Worm (Caenorhabditis elegans): ENCODE results near the gene C36C9.4.

- TF ChIP-seq mls-2 (tag; optimal IDR thresholded peaks at IDR 0.05), result no peak
- TF ChIP-seq snpc-4 (tag; optimal IDR thresholded peaks at IDR 0.05), result no peak
- TF ChIP-seq lsy-2 (tag; optimal IDR thresholded peaks at IDR 0.05), result no peak
- no peak for TF ChIP-seq nhr-12 (tag; optimal IDR thresholded peaks at IDR 0.05)
- no peak for TF ChIP-seq ceh-43 (GFP tag; optimal IDR thresholded peaks at IDR 0.05)
- no peak for TF ChIP-seq nhr-237 (tag; optimal IDR thresholded peaks at IDR 0.05)
- TF ChIP-seq ztf-11 (tag; optimal IDR thresholded peaks at IDR 0.05), result no peak
- no peak for TF ChIP-seq mep-1 (tag; optimal IDR thresholded peaks at IDR 0.05)
- no peak for TF ChIP-seq unc-62 (GFP tag; optimal IDR thresholded peaks at IDR 0.05)
- no peak for TF ChIP-seq sptf-1 (tag; optimal IDR thresholded peaks at IDR 0.05)
- no peak for TF ChIP-seq nhr-76 (tag; optimal IDR thresholded peaks at IDR 0.05)
- no peak for TF ChIP-seq pha-4 (tag; optimal IDR thresholded peaks at IDR 0.05)
- TF ChIP-seq ces-1 (GFP tag; optimal IDR thresholded peaks at IDR 0.05), result no peak
Observed at ce11 chrX:1667056-1667455, 29.7 kb downstream of the C36C9.4 start.

All from whole organism, mixed stage, embryonic.